Worm (Caenorhabditis elegans): ENCODE results near the gene clec-126.

DNA sequence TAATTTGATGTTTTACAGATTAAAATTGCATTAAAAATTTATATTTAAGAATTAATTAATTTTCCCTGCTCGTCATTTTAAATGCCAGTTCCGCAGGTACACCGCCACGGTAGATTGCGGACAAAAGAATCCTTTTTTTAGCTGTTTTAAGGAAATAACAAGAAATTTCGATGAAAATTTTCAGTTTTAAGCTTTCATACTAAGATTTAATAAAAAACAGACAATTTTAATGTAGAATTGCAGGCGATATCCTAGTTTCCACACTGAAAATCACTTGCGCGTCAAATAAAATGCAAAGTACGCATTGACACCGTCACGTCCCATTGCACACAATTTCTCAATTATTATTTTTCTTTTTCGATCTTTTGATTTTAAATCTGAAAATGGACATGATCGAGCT is 34.2 kb downstream of the clec-126 start, which contains the start of gene dnc-3:
- peak; percentile 57 for TF ChIP-seq nhr-25 (tag; optimal IDR thresholded peaks at IDR 0.05)
- TF ChIP-seq nhr-6 (tag; optimal IDR thresholded peaks at IDR 0.05), result peak; percentile 23
- no peak for TF ChIP-seq nhr-12 (tag; optimal IDR thresholded peaks at IDR 0.05)
- TF ChIP-seq unc-62 (GFP tag; optimal IDR thresholded peaks at IDR 0.05), result no peak
- TF ChIP-seq ama-1 (optimal IDR thresholded peaks at IDR 0.05), result no peak
